Fruit fly (Drosophila melanogaster): ENCODE measurements around the gene SP1029.

SP1029 gene

dm6 chr3R:29255963-29256527 is 5.8 kb upstream of the SP1029 start, which contains the start of gene CG45544 (continued):
- TF ChIP-seq CG10431 (GFP tag; optimal IDR thresholded peaks at IDR 0.05) (no peak), gcm2 (GFP tag; optimal IDR thresholded peaks at IDR 0.05) (no peak), CG8388 (GFP tag; optimal IDR thresholded peaks at IDR 0.05) (no peak), vfl (GFP tag; optimal IDR thresholded peaks at IDR 0.05) (no peak), CG7745 (tag; optimal IDR thresholded peaks at IDR 0.05) (no peak), CG1233 (GFP tag; optimal IDR thresholded peaks at IDR 0.05) (no peak), CG10274 (GFP tag; optimal IDR thresholded peaks at IDR 0.05) (no peak), CG7987 (GFP tag; optimal IDR thresholded peaks at IDR 0.05) (no peak), ftz-f1 (GFP tag; optimal IDR thresholded peaks at IDR 0.05) (no peak), CG32532 (GFP tag; IDR thresholded peaks at IDR 0.05) (no peak), vvl (GFP tag; IDR thresholded peaks at IDR 0.05) (no peak), cato (GFP tag; optimal IDR thresholded peaks at IDR 0.05; ENCODE audit: borderline replicate concordance) (no peak), CG7372 (GFP tag; IDR thresholded peaks at IDR 0.05) (no peak), CG8765 (GFP tag; IDR thresholded peaks at IDR 0.05) (0 out of 2 replicates have a peak, but pooled peaks have one; percentile 19), otp (GFP tag; IDR thresholded peaks at IDR 0.05) (no peak), CG2678 (tag; optimal IDR thresholded peaks at IDR 0.05) (no peak), Dek (tag; optimal IDR thresholded peaks at IDR 0.05) (no peak)

- peak; percentile 55 for TF ChIP-seq CG8924 (tag; optimal IDR thresholded peaks at IDR 0.05)
- peak; percentile 9 for TF ChIP-seq CG11504 (tag; optimal IDR thresholded peaks at IDR 0.05)
- no peak for TF ChIP-seq CG18011 (GFP tag; optimal IDR thresholded peaks at IDR 0.05)
- peak; percentile 86 for TF ChIP-seq NC2α (GFP tag; optimal IDR thresholded peaks at IDR 0.05)
- TF ChIP-seq nerfin-1 (tag; optimal IDR thresholded peaks at IDR 0.05) = peak; percentile 11
- TF ChIP-seq lilli (GFP tag; optimal IDR thresholded peaks at IDR 0.05) = peak; percentile 27
- peak; percentile 14; the same call in 1 of the 3 replicates for TF ChIP-seq CG6791 (GFP tag; IDR thresholded peaks at IDR 0.05; ENCODE audit: partially characterized antibody)
- peak; percentile 94 for TF ChIP-seq Tbp (GFP tag; optimal IDR thresholded peaks at IDR 0.05)
- no peak for TF ChIP-seq inv (GFP tag; IDR thresholded peaks at IDR 0.05; ENCODE audit: partially characterized antibody)
- TF ChIP-seq CG10321 (GFP tag; IDR thresholded peaks at IDR 0.05) = peak; percentile 38; the same call in 1 of the 2 replicates
- TF ChIP-seq bigmax (GFP tag; optimal IDR thresholded peaks at IDR 0.05) = no peak
- TF ChIP-seq ase (GFP tag; IDR thresholded peaks at IDR 0.05) = no peak
- TF ChIP-seq sens-2 (GFP tag; IDR thresholded peaks at IDR 0.05) = peak; percentile 21; the same call in 1 of the 2 replicates
- peak; percentile 37 for TF ChIP-seq D19A (tag; optimal IDR thresholded peaks at IDR 0.05)
- peak; percentile 17 for TF ChIP-seq CG15479 (GFP tag; optimal IDR thresholded peaks at IDR 0.05)
- TF ChIP-seq CG33557 (GFP tag; optimal IDR thresholded peaks at IDR 0.05) = peak; percentile 26
- TF ChIP-seq dpn (GFP tag; optimal IDR thresholded peaks at IDR 0.05) = peak in 1 of 2 experiments; percentile 42
- TF ChIP-seq Jarid2 (GFP tag; optimal IDR thresholded peaks at IDR 0.05) = peak; percentile 65
- no peak for TF ChIP-seq Aef1 (GFP tag; IDR thresholded peaks at IDR 0.05)
- peak; percentile 26 for TF ChIP-seq kni (GFP tag; optimal IDR thresholded peaks at IDR 0.05)
- peak; percentile 16 for TF ChIP-seq CG7271 (tag; optimal IDR thresholded peaks at IDR 0.05)
- TF ChIP-seq Optix (GFP tag; IDR thresholded peaks at IDR 0.05) = no peak
- TF ChIP-seq CG9932 (GFP tag; IDR thresholded peaks at IDR 0.05) = no peak
- TF ChIP-seq twi (tag; optimal IDR thresholded peaks at IDR 0.05) = peak; percentile 62
- TF ChIP-seq sens (GFP tag) = peak; percentile 80
- peak; percentile 33 for TF ChIP-seq odd (GFP tag; optimal IDR thresholded peaks at IDR 0.05)
- TF ChIP-seq Doc2 (GFP tag; IDR thresholded peaks at IDR 0.05) = no peak
- peak; percentile 1 for TF ChIP-seq ftz-f1 (GFP tag; optimal IDR thresholded peaks at IDR 0.05)
- TF ChIP-seq CG18262 (tag; optimal IDR thresholded peaks at IDR 0.05) = peak; percentile 10
- TF ChIP-seq pros (GFP tag; optimal IDR thresholded peaks at IDR 0.05) = peak; percentile 85
- no peak for TF ChIP-seq CG32532 (GFP tag; IDR thresholded peaks at IDR 0.05)
- peak; percentile 88 for TF ChIP-seq CG1832 (GFP tag; optimal IDR thresholded peaks at IDR 0.05)
Observed at dm6 chr3R:29255166-29255962, 5.1 kb upstream of the SP1029 start, which contains the start of gene stg. Gene stg (minus strand): TSS chr3R:29255800.
